Worm (Caenorhabditis elegans) whole organism, young adult: ENCODE data around the gene fmo-2.

Source experiments
- B0035.1 ChIP-seq: sonication (generic microtip); optimal IDR thresholded peaks from 2 replicates; lab custom pipeline; 2016; ENCODE audit warnings: missing genetic modification characterization, mild to moderate bottlenecking, missing compliant biosample characterization, missing genotype, missing genetic modification reagents
- B0261.1 ChIP-seq: sonication (generic microtip); optimal IDR thresholded peaks from 2 replicates; lab custom pipeline; 2016; ENCODE audit warnings: mild to moderate bottlenecking, missing genetic modification characterization, moderate library complexity, missing compliant biosample characterization
- F57C9.4 ChIP-seq: sonication (generic microtip); optimal IDR thresholded peaks from 2 replicates; lab custom pipeline; 2017; ENCODE audit warnings: mild to moderate bottlenecking, missing genetic modification characterization, missing compliant biosample characterization
- attf-5 ChIP-seq: fragments of 200-800 bp; sonication (Bioruptor generic); optimal IDR thresholded peaks from 2 replicates; lab custom pipeline; 2018; ENCODE audit warnings: mild to moderate bottlenecking, missing genetic modification characterization, missing compliant biosample characterization
- cebp-1 ChIP-seq, 2 experiments: fragments of 200-800 bp in 1 of 2; sonication (Bioruptor generic) in 1 of 2; sonication (generic microtip) in 1 of 2; IDR thresholded peaks in 1 of 2; optimal IDR thresholded peaks in 1 of 2; 2 replicates each; pipeline versions ENCODE4 v1.3.6 to Lab custom; 2017 to 2022; ENCODE audit warnings: missing compliant biosample characterization in 2 of 2, missing genetic modification characterization in 2 of 2, mild to moderate bottlenecking in 1 of 2, missing genetic modification reagents in 1 of 2, moderate library complexity in 1 of 2
- cebp-2 ChIP-seq: fragments of 200-800 bp; sonication (Bioruptor generic); IDR thresholded peaks from 2 replicates; pipeline ENCODE4 v1.3.6; 2022; ENCODE audit warnings: missing genetic modification characterization, missing compliant biosample characterization
- lir-1 ChIP-seq: fragments of 200-800 bp; sonication (Bioruptor generic); conservative IDR thresholded peaks from 2 replicates; pipeline ENCODE4 v1.3.6; 2022; ENCODE audit warnings: missing genetic modification reagents, missing genetic modification characterization, missing compliant biosample characterization
- lsy-27 ChIP-seq: sonication (generic microtip); optimal IDR thresholded peaks from 2 replicates; lab custom pipeline; 2017; ENCODE audit warnings: missing genetic modification characterization, mild to moderate bottlenecking, missing compliant biosample characterization, antibody characterized with exemption, missing genotype, borderline replicate concordance; ENCODE audit not compliant: insufficient read depth
- madf-10 ChIP-seq: sonication (generic microtip); optimal IDR thresholded peaks from 2 replicates; lab custom pipeline; 2016; ENCODE audit warnings: mild to moderate bottlenecking, missing genetic modification characterization, missing compliant biosample characterization
- mcd-1 ChIP-seq: fragments of 200-800 bp; sonication (Bioruptor generic); IDR thresholded peaks from 2 replicates; pipeline ENCODE4 v1.3.6; 2022; ENCODE audit warnings: missing genetic modification reagents, missing genetic modification characterization, missing compliant biosample characterization
- snpc-4 ChIP-seq, 5 experiments: fragments of 150-350 bp in 1 of 5; sonication (generic microtip) in 4 of 5; optimal IDR thresholded peaks; 2 replicates each; lab custom pipeline; 2014 to 2018; ENCODE audit warnings: missing genetic modification characterization in 5 of 5, missing biosample characterization in 3 of 5, antibody characterized with exemption in 2 of 5, mild to moderate bottlenecking in 2 of 5, missing compliant biosample characterization in 2 of 5, missing genotype in 2 of 5, moderate library complexity in 2 of 5, missing genetic modification reagents in 1 of 5
- tbp1 ChIP-seq: fragments of 200-800 bp; sonication (Bioruptor generic); optimal IDR thresholded peaks from 2 replicates; lab custom pipeline; 2018; ENCODE audit warnings: mild to moderate bottlenecking, missing genetic modification characterization, missing compliant biosample characterization

- TF ChIP-seq tbp1 (no peak), F57C9.4 (tag; lab: Kevin White, UChicago) (no peak), lir-1 (no peak), B0035.1 (no peak), mcd-1 (GFP tag; lab: Robert Waterston, UW) (no peak), B0261.1 (no peak), cebp-2 (GFP tag; lab: Robert Waterston, UW) (no peak), madf-10 (no peak), lsy-27 (tag; lab: Kevin White, UChicago) (no peak), snpc-4 (GFP tag; optimal IDR thresholded peaks at IDR 0.05; lab: Kevin White, UChicago) (no peak), snpc-4 (tag; optimal IDR thresholded peaks at IDR 0.05; lab: Kevin White, UChicago) (no peak), cebp-1 (GFP tag; IDR thresholded peaks at IDR 0.05; lab: Robert Waterston, UW) (no peak), cebp-1 (tag; optimal IDR thresholded peaks at IDR 0.05; lab: Kevin White, UChicago) (no peak), attf-5 (GFP tag; lab: Kevin White, UChicago) (no peak)
These were observed 12.9 kb downstream of the fmo-2 start, which contains the start of gene R102.4 for ce11 chrIV:10695203-10695602.
